Fruit fly (Drosophila melanogaster): ENCODE data around the gene SNF4Agamma.

Gene SNF4Agamma

DNA sequence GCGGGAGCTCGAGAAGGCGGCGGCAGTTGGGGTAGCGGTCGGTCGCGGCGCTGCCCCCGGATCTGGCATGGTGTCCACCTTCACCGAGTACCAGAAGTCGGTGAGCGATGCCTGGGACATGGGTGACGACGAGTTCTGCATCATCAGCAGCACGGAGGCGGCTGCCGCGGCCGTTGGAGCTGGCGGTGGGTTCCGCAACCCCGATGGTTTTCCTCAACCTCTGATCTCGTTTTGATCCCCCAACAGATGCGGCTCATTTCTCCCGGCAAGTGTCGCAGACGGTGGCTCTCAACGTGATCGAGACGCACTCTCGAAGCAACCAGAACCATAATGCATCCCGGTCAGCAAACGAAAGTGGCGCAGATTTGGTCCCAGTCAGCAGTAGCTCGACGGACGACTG, 38.1 kb upstream of the SNF4Agamma start:
- TF ChIP-seq Ets65A (GFP tag) (peak; percentile 93), mld (GFP tag; IDR thresholded peaks at IDR 0.05; ENCODE audit: partially characterized antibody) (0 out of 3 replicates have a peak, but pooled peaks have one; percentile 47), caup (GFP tag; optimal IDR thresholded peaks at IDR 0.05; ENCODE audit: severe bottlenecking) (no peak), repo (GFP tag; optimal IDR thresholded peaks at IDR 0.05) (no peak)

DNA sequence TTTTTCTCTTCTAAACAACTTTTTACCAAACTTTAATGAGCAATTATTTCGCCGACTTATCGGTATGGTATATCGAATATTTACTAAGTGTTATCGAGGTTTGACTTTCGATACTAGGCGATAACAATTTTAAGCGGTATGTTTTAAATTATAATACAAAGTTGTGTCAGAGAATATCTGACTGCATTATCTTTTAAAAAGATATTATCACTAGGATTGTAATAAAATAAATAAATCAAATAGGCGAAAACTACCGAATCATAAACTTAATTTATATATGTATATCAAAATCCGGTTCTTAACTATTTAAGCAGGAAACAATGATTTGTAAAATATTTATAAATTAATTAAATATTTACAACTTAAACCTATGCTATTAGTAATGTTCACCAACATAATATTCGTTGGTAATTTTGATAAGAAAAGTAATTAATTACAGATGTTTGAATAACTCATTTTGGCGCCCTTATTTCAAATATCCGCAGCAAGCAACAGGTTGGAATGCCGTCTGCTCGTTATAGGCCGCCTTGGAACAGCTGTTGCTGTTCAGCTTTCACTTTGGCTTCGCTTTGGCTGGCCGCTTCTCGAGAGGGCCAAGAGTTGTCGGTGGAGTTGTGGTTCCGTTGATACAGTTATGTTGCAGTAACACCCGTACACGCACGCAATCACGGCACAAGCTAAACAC, 32.5 kb upstream of the SNF4Agamma start, which contains the start of the genes Sec15 and rtet:
TSS of gene Sec15 (minus strand) at position 66 of the 685 bp plus-strand sequence.
TSS of gene rtet (plus strand) at position 540 of the 685 bp plus-strand sequence.
- peak; percentile 50 for TF ChIP-seq CG12219 (GFP tag; optimal IDR thresholded peaks at IDR 0.05)
- peak; percentile 78 for TF ChIP-seq MBD-R2 (GFP tag; IDR thresholded peaks at IDR 0.05)
- TF ChIP-seq MESR4 (GFP tag; optimal IDR thresholded peaks at IDR 0.05), result peak; percentile 4
- TF ChIP-seq jumu (GFP tag; optimal IDR thresholded peaks at IDR 0.05), result no peak
- no peak for TF ChIP-seq yki (optimal IDR thresholded peaks at IDR 0.05)
- no peak for TF ChIP-seq Aef1 (GFP tag; IDR thresholded peaks at IDR 0.05)
- peak; percentile 89 for TF ChIP-seq Blimp-1 (GFP tag; optimal IDR thresholded peaks at IDR 0.05)
- peak; percentile 48 for TF ChIP-seq Oli (tag; optimal IDR thresholded peaks at IDR 0.05)
- TF ChIP-seq CG11723 (GFP tag; optimal IDR thresholded peaks at IDR 0.05), result peak; percentile 60
- TF ChIP-seq nom (GFP tag; optimal IDR thresholded peaks at IDR 0.05), result peak; percentile 37
- TF ChIP-seq CG7372 (GFP tag; IDR thresholded peaks at IDR 0.05), result no peak
- TF ChIP-seq Hr51 (GFP tag; optimal IDR thresholded peaks at IDR 0.05), result peak; percentile 50 to 74
- TF ChIP-seq zfh1 (GFP tag; IDR thresholded peaks at IDR 0.05), result peak; percentile 48; the same call in 2 of the 3 replicates
- TF ChIP-seq mld (GFP tag; IDR thresholded peaks at IDR 0.05; ENCODE audit: partially characterized antibody), result peak; percentile 46; the same call in 1 of the 3 replicates
- peak; percentile 45 for TF ChIP-seq sob (GFP tag; IDR thresholded peaks at IDR 0.05)
- no peak for TF ChIP-seq Hr78 (GFP tag; optimal IDR thresholded peaks at IDR 0.05)
- TF ChIP-seq CG5953 (GFP tag; IDR thresholded peaks at IDR 0.05), result 0 out of 2 replicates have a peak, but pooled peaks have one; percentile 16
- TF ChIP-seq sens-2 (GFP tag; IDR thresholded peaks at IDR 0.05), result peak; percentile 34; the same call in 1 of the 2 replicates
- TF ChIP-seq CG12942 (GFP tag; optimal IDR thresholded peaks at IDR 0.05), result peak; percentile 38
- peak; percentile 64 for TF ChIP-seq Scr (GFP tag; IDR thresholded peaks at IDR 0.05; ENCODE audit: partially characterized antibody)
- TF ChIP-seq CG18476 (GFP tag; optimal IDR thresholded peaks at IDR 0.05), result peak; percentile 64
- TF ChIP-seq CG9727 (GFP tag; optimal IDR thresholded peaks at IDR 0.05), result peak; percentile 79
- TF ChIP-seq CG7271 (tag; optimal IDR thresholded peaks at IDR 0.05), result no peak
- peak; percentile 41; the same call in 1 of the 2 replicates for TF ChIP-seq Ada2b (GFP tag; IDR thresholded peaks at IDR 0.05)
- TF ChIP-seq bowl (GFP tag; IDR thresholded peaks at IDR 0.05), result no peak
- no peak for TF ChIP-seq crc (GFP tag; optimal IDR thresholded peaks at IDR 0.05)
- peak; percentile 77 for TF ChIP-seq CG13287 (GFP tag; IDR thresholded peaks at IDR 0.05; ENCODE audit: partially characterized antibody)
- no peak for TF ChIP-seq Eip74EF (GFP tag; optimal IDR thresholded peaks at IDR 0.05)
- TF ChIP-seq CG12659 (GFP tag; optimal IDR thresholded peaks at IDR 0.05), result peak; percentile 70
- TF ChIP-seq pzg (GFP tag; optimal IDR thresholded peaks at IDR 0.05), result peak; percentile 38
- TF ChIP-seq zen2 (GFP tag; IDR thresholded peaks at IDR 0.05; ENCODE audit: partially characterized antibody), result peak; percentile 53; the same call in 1 of the 3 replicates
- TF ChIP-seq CG13296 (GFP tag; optimal IDR thresholded peaks at IDR 0.05), result peak; percentile 62
- peak; percentile 15 for TF ChIP-seq psq (GFP tag; optimal IDR thresholded peaks at IDR 0.05)
- peak; percentile 68 for TF ChIP-seq unc-4 (GFP tag; IDR thresholded peaks at IDR 0.05; ENCODE audit: partially characterized antibody)
- TF ChIP-seq sens (GFP tag), result peak; percentile 84
- TF ChIP-seq wek (GFP tag; optimal IDR thresholded peaks at IDR 0.05), result peak; percentile 4
- TF ChIP-seq sna (GFP tag; IDR thresholded peaks at IDR 0.05; ENCODE audit: partially characterized antibody), result peak; percentile 59
- peak; percentile 15 for TF ChIP-seq chn (GFP tag; optimal IDR thresholded peaks at IDR 0.05)
- peak; percentile 80 for TF ChIP-seq CG8924 (tag; optimal IDR thresholded peaks at IDR 0.05)
- peak; percentile 73 for TF ChIP-seq nerfin-1 (tag; optimal IDR thresholded peaks at IDR 0.05)
- peak; percentile 9; the same call in 2 of the 3 replicates for TF ChIP-seq hb (GFP tag; IDR thresholded peaks at IDR 0.05; ENCODE audit: partially characterized antibody)
- no peak for TF ChIP-seq abd-A (tag; optimal IDR thresholded peaks at IDR 0.05)
